Worm (Caenorhabditis elegans) whole organism, L3 larva: ENCODE measurements around the gene Y75B12B.13.

ENCODE experiments used
- ZK546.5 ChIP-seq: sonication (generic microtip); optimal IDR thresholded peaks from 2 replicates; lab custom pipeline; 2017; ENCODE audit warnings: missing biosample characterization, missing genetic modification characterization
- ceh-9 ChIP-seq: sonication (generic microtip); optimal IDR thresholded peaks from 2 replicates; lab custom pipeline; 2018; ENCODE audit warnings: missing biosample characterization, missing genetic modification characterization
- lin-39 ChIP-seq: fragments of 150-350 bp; optimal IDR thresholded peaks from 2 replicates; lab custom pipeline; 2018; ENCODE audit warnings: missing biosample characterization, missing genetic modification reagents, missing genetic modification characterization
- sea-2 ChIP-seq: fragments of 150-350 bp; sonication (generic microtip); optimal IDR thresholded peaks from 4 replicates; lab custom pipeline; 2014; ENCODE audit warnings: missing biosample characterization, missing genetic modification reagents, missing genetic modification characterization
- snpc-4 ChIP-seq: fragments of 150-350 bp; optimal IDR thresholded peaks from 2 replicates; lab custom pipeline; 2014; ENCODE audit warnings: missing biosample characterization, missing genetic modification characterization

DNA sequence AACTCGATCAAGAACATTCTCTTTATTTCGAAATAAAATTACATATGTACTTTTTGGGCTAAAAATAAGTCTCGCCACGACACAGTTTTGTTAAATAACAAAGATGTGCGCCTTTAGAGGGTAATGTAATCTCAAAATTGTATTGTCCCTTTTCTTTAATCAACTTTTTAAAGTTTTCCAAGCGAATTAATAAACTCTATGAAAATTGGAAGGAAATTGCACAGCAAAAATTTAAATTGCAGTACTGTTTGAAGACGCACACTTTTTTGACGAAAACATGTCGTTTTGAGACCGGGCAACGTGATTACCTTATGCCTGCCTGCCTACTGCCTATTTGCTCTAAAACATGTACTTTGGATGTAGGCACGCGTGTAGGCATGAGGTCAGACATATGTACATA lies 1.8 kb downstream of the Y75B12B.13 start:
- TF ChIP-seq ZK546.5 (tag; lab: Kevin White, UChicago) (no peak), sea-2 (GFP tag; lab: Kevin White, UChicago) (no peak), snpc-4 (no peak), lin-39 (tag; lab: Kevin White, UChicago) (no peak), ceh-9 (no peak)
